Fruit fly (Drosophila melanogaster): ENCODE results near the gene CG33939.

Gene CG33939

dm6 chrX:19212954-19213353, 38.3 kb upstream of the CG33939 start, which contains the start of gene Mur18B:
Mur18B (plus strand) TSS chrX:19213254.
- TF ChIP-seq rgr (GFP tag; optimal IDR thresholded peaks at IDR 0.05) (no peak), br (GFP tag; optimal IDR thresholded peaks at IDR 0.05) (no peak), lola (GFP tag; optimal IDR thresholded peaks at IDR 0.05) (no peak), usp (GFP tag; optimal IDR thresholded peaks at IDR 0.05) (no peak), Hnf4 (GFP tag; optimal IDR thresholded peaks at IDR 0.05) (no peak), CrebA (GFP tag; optimal IDR thresholded peaks at IDR 0.05; ENCODE audit: borderline replicate concordance) (no peak), Rel (GFP tag; optimal IDR thresholded peaks at IDR 0.05) (no peak), Rel (tag; optimal IDR thresholded peaks at IDR 0.05) (no peak), Abd-B (GFP tag; optimal IDR thresholded peaks at IDR 0.05) (no peak), brk (GFP tag; optimal IDR thresholded peaks at IDR 0.05) (no peak), Dfd (GFP tag; optimal IDR thresholded peaks at IDR 0.05) (no peak), sv (GFP tag; optimal IDR thresholded peaks at IDR 0.05) (no peak), sage (GFP tag; optimal IDR thresholded peaks at IDR 0.05) (no peak), tai (GFP tag; optimal IDR thresholded peaks at IDR 0.05) (no peak), fru (GFP tag; optimal IDR thresholded peaks at IDR 0.05) (no peak), psq (GFP tag; optimal IDR thresholded peaks at IDR 0.05) (no peak), woc (GFP tag; optimal IDR thresholded peaks at IDR 0.05) (no peak), Mio (GFP tag; optimal IDR thresholded peaks at IDR 0.05) (no peak), Dif (GFP tag; optimal IDR thresholded peaks at IDR 0.05; ENCODE audit: partially characterized antibody) (no peak), dl (GFP tag; optimal IDR thresholded peaks at IDR 0.05; ENCODE audit: insufficient read depth in 1 of 2, partially characterized antibody in 2 of 2) (no peak), pan (optimal IDR thresholded peaks at IDR 0.05) (no peak)

DNA sequence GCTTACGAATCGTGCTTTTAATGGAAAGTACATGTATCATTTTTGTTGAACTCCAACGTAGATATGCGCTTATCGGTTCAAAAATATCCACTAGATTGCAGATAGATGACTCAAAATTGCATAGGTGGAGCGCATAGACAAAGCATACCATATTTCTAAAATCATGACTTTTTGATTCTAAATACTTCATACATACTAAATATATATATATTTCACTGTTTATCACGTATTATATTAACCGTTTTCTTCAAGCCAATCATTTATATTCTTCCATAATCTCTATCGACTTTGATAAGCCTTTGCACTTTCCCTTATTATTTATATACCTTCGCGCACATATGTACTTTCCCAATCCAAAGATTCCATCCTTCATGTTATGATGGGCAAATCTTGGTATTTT, 37.3 kb upstream of the CG33939 start, which contains the start of gene CG14195:
Gene CG14195 (minus strand): TSS at position 101 of the 400 bp plus-strand sequence.
- TF ChIP-seq sage (GFP tag; optimal IDR thresholded peaks at IDR 0.05) (no peak), Dif (GFP tag; optimal IDR thresholded peaks at IDR 0.05; ENCODE audit: partially characterized antibody) (no peak), foxo (GFP tag; optimal IDR thresholded peaks at IDR 0.05) (no peak), Rel (GFP tag; optimal IDR thresholded peaks at IDR 0.05) (no peak), Rel (tag; optimal IDR thresholded peaks at IDR 0.05) (no peak), Hnf4 (GFP tag; optimal IDR thresholded peaks at IDR 0.05) (no peak), Myc (optimal IDR thresholded peaks at IDR 0.05) (no peak), sv (GFP tag; optimal IDR thresholded peaks at IDR 0.05) (no peak)

dm6 chrX:19208014-19208413, 33.3 kb upstream of the CG33939 start, which contains the start of gene Ulp1:
Ulp1 (minus strand) TSS chrX:19208187.
- TF ChIP-seq CG9705 (GFP tag; optimal IDR thresholded peaks at IDR 0.05) = no peak
- no peak for TF ChIP-seq sv (GFP tag; optimal IDR thresholded peaks at IDR 0.05)
- no peak for TF ChIP-seq woc (GFP tag; optimal IDR thresholded peaks at IDR 0.05)
- no peak for TF ChIP-seq Hr78 (GFP tag; optimal IDR thresholded peaks at IDR 0.05)
- no peak for TF ChIP-seq Sp1 (GFP tag; optimal IDR thresholded peaks at IDR 0.05)
- no peak for TF ChIP-seq tai (GFP tag; optimal IDR thresholded peaks at IDR 0.05)
- TF ChIP-seq dsf (GFP tag; optimal IDR thresholded peaks at IDR 0.05; ENCODE audit: borderline replicate concordance) = no peak
- TF ChIP-seq Vsx2 (GFP tag; optimal IDR thresholded peaks at IDR 0.05; ENCODE audit: partially characterized antibody) = peak; percentile 93
- TF ChIP-seq br (GFP tag; optimal IDR thresholded peaks at IDR 0.05) = no peak
- peak; percentile 52 for TF ChIP-seq Hr83 (GFP tag; optimal IDR thresholded peaks at IDR 0.05; ENCODE audit: poor library complexity, severe bottlenecking)
- TF ChIP-seq CG32264 (GFP tag; optimal IDR thresholded peaks at IDR 0.05) = no peak
- TF ChIP-seq sage (GFP tag; optimal IDR thresholded peaks at IDR 0.05) = no peak
- no peak for TF ChIP-seq Abd-B (GFP tag; optimal IDR thresholded peaks at IDR 0.05)
- no peak for TF ChIP-seq lola (GFP tag; optimal IDR thresholded peaks at IDR 0.05)
- TF ChIP-seq Dfd (GFP tag; optimal IDR thresholded peaks at IDR 0.05) = no peak
- no peak for TF ChIP-seq h (GFP tag; optimal IDR thresholded peaks at IDR 0.05)
- TF ChIP-seq Myc (optimal IDR thresholded peaks at IDR 0.05) = peak; percentile 24
- TF ChIP-seq foxo (GFP tag; optimal IDR thresholded peaks at IDR 0.05) = no peak
- no peak for TF ChIP-seq Mio (GFP tag; optimal IDR thresholded peaks at IDR 0.05)
- TF ChIP-seq GATAd (GFP tag; optimal IDR thresholded peaks at IDR 0.05) = no peak
- no peak for TF ChIP-seq N (GFP tag; optimal IDR thresholded peaks at IDR 0.05)
- no peak for TF ChIP-seq rgr (GFP tag; optimal IDR thresholded peaks at IDR 0.05)
- TF ChIP-seq OdsH (GFP tag; optimal IDR thresholded peaks at IDR 0.05) = no peak
- no peak for TF ChIP-seq Jra (GFP tag; optimal IDR thresholded peaks at IDR 0.05)
- no peak for TF ChIP-seq pan (optimal IDR thresholded peaks at IDR 0.05)
- peak; percentile 13 for TF ChIP-seq HLH106 (tag; optimal IDR thresholded peaks at IDR 0.05)
- no peak for TF ChIP-seq brk (GFP tag; optimal IDR thresholded peaks at IDR 0.05)
- no peak for TF ChIP-seq CrebA (GFP tag; optimal IDR thresholded peaks at IDR 0.05; ENCODE audit: borderline replicate concordance)
- TF ChIP-seq psq (GFP tag; optimal IDR thresholded peaks at IDR 0.05) = no peak
- peak; percentile 89 for TF ChIP-seq Dif (GFP tag; optimal IDR thresholded peaks at IDR 0.05; ENCODE audit: partially characterized antibody)
- TF ChIP-seq jim (GFP tag; optimal IDR thresholded peaks at IDR 0.05) = no peak
- TF ChIP-seq Rel (GFP tag; optimal IDR thresholded peaks at IDR 0.05) = no peak
- no peak for TF ChIP-seq Rel (tag; optimal IDR thresholded peaks at IDR 0.05)
- no peak for TF ChIP-seq fru (GFP tag; optimal IDR thresholded peaks at IDR 0.05)
- no peak for TF ChIP-seq dmrt93B (GFP tag; optimal IDR thresholded peaks at IDR 0.05)
- no peak for TF ChIP-seq Hnf4 (GFP tag; optimal IDR thresholded peaks at IDR 0.05)
- TF ChIP-seq ey (GFP tag; optimal IDR thresholded peaks at IDR 0.05) = no peak
- TF ChIP-seq dl (GFP tag; optimal IDR thresholded peaks at IDR 0.05; ENCODE audit: insufficient read depth in 1 of 2, partially characterized antibody in 2 of 2) = no peak
- TF ChIP-seq usp (GFP tag; optimal IDR thresholded peaks at IDR 0.05) = no peak
